Worm (Caenorhabditis elegans) whole organism, L2 larva: Measurements from ENCODE around the gene skr-20.
A peak's percentile ranks its signal among the peaks of the same experiment; 100 is the strongest.

Experiments
- C34F6.9 ChIP-seq: fragments of 150-350 bp; optimal IDR thresholded peaks from 2 replicates; lab custom pipeline; 2014; ENCODE audit warnings: missing biosample characterization, missing genetic modification characterization
- F13H6.1 ChIP-seq: sonication (generic microtip); optimal IDR thresholded peaks from 2 replicates; lab custom pipeline; 2016; ENCODE audit warnings: missing genetic modification characterization, missing compliant biosample characterization
- R02D3.7 ChIP-seq: fragments of 150-350 bp; optimal IDR thresholded peaks from 2 replicates; lab custom pipeline; 2014; ENCODE audit warnings: missing biosample characterization, missing genetic modification characterization
- Y55F3AM.14 ChIP-seq: fragments of 200-800 bp; sonication (Bioruptor generic); optimal IDR thresholded peaks from 2 replicates; lab custom pipeline; 2018; ENCODE audit warnings: mild to moderate bottlenecking, missing genetic modification characterization, missing compliant biosample characterization
- ama-1 ChIP-seq: fragments of 150-350 bp; optimal IDR thresholded peaks from 2 replicates; lab custom pipeline; 2018; ENCODE audit warnings: inconsistent platforms
- blmp-1 ChIP-seq: sonication (generic microtip); optimal IDR thresholded peaks from 2 replicates; lab custom pipeline; 2017; ENCODE audit warnings: missing genetic modification characterization, mild to moderate bottlenecking, missing compliant biosample characterization, antibody characterized with exemption, moderate library complexity; ENCODE audit not compliant: insufficient read depth
- ceh-16 ChIP-seq: fragments of 150-350 bp; optimal IDR thresholded peaks from 2 replicates; lab custom pipeline; 2014; ENCODE audit warnings: missing biosample characterization, missing genetic modification characterization
- ceh-82 ChIP-seq: fragments of 150-350 bp; optimal IDR thresholded peaks from 2 replicates; lab custom pipeline; 2014; ENCODE audit warnings: missing biosample characterization, missing genetic modification characterization
- crh-2 ChIP-seq: sonication (generic microtip); optimal IDR thresholded peaks from 2 replicates; lab custom pipeline; 2017; ENCODE audit warnings: missing biosample characterization, missing genetic modification characterization
- dmd-4 ChIP-seq: sonication (generic microtip); optimal IDR thresholded peaks from 2 replicates; lab custom pipeline; 2017; ENCODE audit warnings: missing biosample characterization, missing genetic modification characterization
- egl-27 ChIP-seq: sonication (generic microtip); optimal IDR thresholded peaks from 3 replicates; lab custom pipeline; 2017; ENCODE audit warnings: missing biosample characterization, missing genetic modification reagents, missing genetic modification characterization
- elt-1 ChIP-seq: fragments of 150-350 bp; optimal IDR thresholded peaks from 2 replicates; lab custom pipeline; 2014; ENCODE audit warnings: missing biosample characterization, missing genetic modification characterization
- fos-1 ChIP-seq: fragments of 150-350 bp; optimal IDR thresholded peaks from 2 replicates; lab custom pipeline; 2014; ENCODE audit warnings: missing biosample characterization, missing genetic modification characterization
- gmeb-1 ChIP-seq: fragments of 150-350 bp; optimal IDR thresholded peaks from 2 replicates; lab custom pipeline; 2014; ENCODE audit warnings: missing biosample characterization, missing genetic modification characterization
- lin-11 ChIP-seq: fragments of 150-350 bp; sonication (generic microtip); optimal IDR thresholded peaks from 2 replicates; lab custom pipeline; 2014; ENCODE audit warnings: missing biosample characterization, missing genetic modification characterization, inconsistent platforms, mixed read lengths
- lin-13 ChIP-seq: fragments of 150-350 bp; optimal IDR thresholded peaks from 2 replicates; lab custom pipeline; 2014; ENCODE audit warnings: missing biosample characterization, missing genetic modification reagents, missing genetic modification characterization
- lsy-2 ChIP-seq, 2 experiments: fragments of 150-350 bp in 1 of 2; sonication (generic microtip) in 1 of 2; optimal IDR thresholded peaks; 2 replicates each; lab custom pipeline; 2014 to 2017; ENCODE audit warnings: missing biosample characterization in 2 of 2, missing genetic modification characterization in 2 of 2
- mab-5 ChIP-seq: fragments of 150-350 bp; optimal IDR thresholded peaks from 2 replicates; lab custom pipeline; 2014; ENCODE audit warnings: missing biosample characterization, missing genetic modification characterization
- mbf-1 ChIP-seq: sonication (generic microtip); optimal IDR thresholded peaks from 2 replicates; lab custom pipeline; 2017; ENCODE audit warnings: missing biosample characterization, missing genetic modification characterization
- mdl-1 ChIP-seq, 2 experiments: fragments of 150-350 bp in 1 of 2; sonication (generic microtip) in 1 of 2; optimal IDR thresholded peaks; 2 replicates each; lab custom pipeline; 2017; ENCODE audit warnings: missing biosample characterization in 2 of 2, missing genetic modification characterization in 2 of 2
- nhr-11 ChIP-seq: fragments of 150-350 bp; optimal IDR thresholded peaks from 2 replicates; lab custom pipeline; 2014; ENCODE audit warnings: missing biosample characterization, missing genetic modification characterization
- nhr-12 ChIP-seq: fragments of 150-350 bp; optimal IDR thresholded peaks from 2 replicates; lab custom pipeline; 2014; ENCODE audit warnings: missing biosample characterization, missing genetic modification characterization
- nhr-129 ChIP-seq: fragments of 150-350 bp; optimal IDR thresholded peaks from 2 replicates; lab custom pipeline; 2014; ENCODE audit warnings: missing biosample characterization, missing genetic modification characterization
- nhr-21 ChIP-seq: fragments of 150-350 bp; optimal IDR thresholded peaks from 2 replicates; lab custom pipeline; 2014; ENCODE audit warnings: missing biosample characterization, missing genetic modification characterization
- nhr-23 ChIP-seq: fragments of 150-350 bp; optimal IDR thresholded peaks from 2 replicates; lab custom pipeline; 2014; ENCODE audit warnings: missing biosample characterization, missing genetic modification reagents, missing genetic modification characterization
- nhr-25 ChIP-seq: fragments of 150-350 bp; sonication (generic microtip); optimal IDR thresholded peaks from 3 replicates; lab custom pipeline; 2014; ENCODE audit warnings: missing biosample characterization, missing genetic modification characterization
- nhr-6 ChIP-seq: fragments of 150-350 bp; optimal IDR thresholded peaks from 2 replicates; lab custom pipeline; 2014; ENCODE audit warnings: missing biosample characterization, missing genetic modification characterization
- nhr-77 ChIP-seq: fragments of 150-350 bp; optimal IDR thresholded peaks from 2 replicates; lab custom pipeline; 2014; ENCODE audit warnings: missing biosample characterization, missing genetic modification characterization
- peb-1 ChIP-seq: fragments of 150-350 bp; optimal IDR thresholded peaks from 2 replicates; lab custom pipeline; 2014; ENCODE audit warnings: missing biosample characterization, missing genetic modification characterization
- sem-4 ChIP-seq: fragments of 150-350 bp; optimal IDR thresholded peaks from 2 replicates; lab custom pipeline; 2014; ENCODE audit warnings: missing biosample characterization, missing genetic modification reagents, missing genetic modification characterization
- skn-1 ChIP-seq: sonication (generic microtip); optimal IDR thresholded peaks from 2 replicates; lab custom pipeline; 2017; ENCODE audit warnings: missing biosample characterization, missing genetic modification characterization
- sma-3 ChIP-seq: sonication (generic microtip); optimal IDR thresholded peaks from 2 replicates; lab custom pipeline; 2016; ENCODE audit warnings: missing genetic modification reagents, missing genetic modification characterization, missing compliant biosample characterization
- sma-9 ChIP-seq, 2 experiments: fragments of 150-350 bp in 1 of 2; sonication (generic microtip) in 1 of 2; optimal IDR thresholded peaks; 2 replicates each; lab custom pipeline; 2014 to 2016; ENCODE audit warnings: missing genetic modification characterization in 2 of 2, mild to moderate bottlenecking in 1 of 2, missing biosample characterization in 1 of 2, missing compliant biosample characterization in 1 of 2, missing genetic modification reagents in 1 of 2, moderate library complexity in 1 of 2
- unc-55 ChIP-seq: fragments of 150-350 bp; sonication (generic microtip); optimal IDR thresholded peaks from 3 replicates; lab custom pipeline; 2014; ENCODE audit warnings: missing biosample characterization, missing genetic modification reagents, missing genetic modification characterization
- zag-1 ChIP-seq: fragments of 150-350 bp; optimal IDR thresholded peaks from 2 replicates; lab custom pipeline; 2014; ENCODE audit warnings: missing biosample characterization, missing genetic modification characterization
- ztf-11 ChIP-seq: sonication (generic microtip); optimal IDR thresholded peaks from 2 replicates; lab custom pipeline; 2017; ENCODE audit warnings: missing biosample characterization, missing genetic modification characterization
- ztf-4 ChIP-seq: fragments of 150-350 bp; optimal IDR thresholded peaks from 2 replicates; lab custom pipeline; 2014; ENCODE audit warnings: missing biosample characterization, missing genetic modification characterization

The skr-20 gene

DNA sequence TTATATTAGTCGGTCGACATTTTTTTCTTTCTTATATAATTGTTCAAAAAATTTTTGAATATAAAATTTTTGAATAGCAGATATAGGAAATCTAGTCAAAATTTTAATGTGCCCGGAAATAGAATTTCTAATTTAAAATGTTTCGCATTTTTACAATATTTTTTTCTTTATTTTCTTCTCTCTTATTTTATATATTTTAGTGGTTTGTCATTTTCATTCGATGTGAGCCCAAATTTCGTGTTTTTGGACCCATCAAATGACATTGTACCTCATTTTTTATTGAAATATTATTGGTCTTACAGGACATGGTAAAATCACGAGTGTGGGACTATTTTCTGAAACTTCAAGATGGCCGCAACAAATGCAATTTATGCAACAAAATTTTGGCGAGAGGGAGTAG is 38.9 kb upstream of the skr-20 start, which contains the start of gene K09A11.1:
Gene K09A11.1 (plus strand): TSS at position 301 of the 400 bp plus-strand sequence.
- TF ChIP-seq sma-9 (GFP tag; optimal IDR thresholded peaks at IDR 0.05; lab: Kevin White, UChicago) (no peak), sma-9 (tag; optimal IDR thresholded peaks at IDR 0.05; lab: Kevin White, UChicago) (no peak), nhr-21 (no peak), gmeb-1 (no peak), ztf-11 (tag; lab: Kevin White, UChicago) (no peak)

DNA sequence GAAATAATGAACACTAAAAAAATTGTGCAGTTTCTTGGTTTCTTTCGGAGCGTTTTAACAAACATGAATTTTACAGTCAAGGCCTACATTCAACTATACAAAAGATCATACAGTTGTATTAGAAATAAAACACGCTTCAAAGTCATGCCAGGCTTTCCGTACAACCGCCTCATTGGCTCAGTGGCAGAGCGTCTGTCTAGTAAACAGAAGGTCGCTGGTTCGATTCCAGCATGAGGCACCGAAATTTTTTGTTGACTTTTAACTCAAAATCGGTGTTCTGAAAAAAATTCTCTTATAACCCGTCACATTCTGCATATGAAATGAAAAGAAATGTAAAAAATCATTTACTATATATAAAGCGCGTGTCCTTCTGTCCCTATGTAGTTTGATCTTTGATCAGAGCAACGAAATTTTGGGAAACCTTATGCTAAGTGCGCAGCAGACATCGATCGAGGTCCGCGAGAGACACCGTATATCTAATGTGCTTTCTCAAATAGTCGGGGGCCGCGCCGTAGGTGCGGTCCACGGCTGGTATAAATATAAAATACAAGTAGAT is 37.8 kb upstream of the skr-20 start:
- TF ChIP-seq crh-2 (tag; lab: Kevin White, UChicago), result peak; percentile 2
- TF ChIP-seq, all 48 proteins: peak for 1; not testable (repeated sequence) for 47

- TF ChIP-seq fos-1 (tag; lab: Kevin White, UChicago), result peak; percentile 67
- no peak for TF ChIP-seq sem-4 (tag; lab: Kevin White, UChicago)
Observed at ce11 chrX:13257577-13257976, 34.2 kb upstream of the skr-20 start, which contains the start of gene K08H2.10. Gene K08H2.10, plus strand, starts transcription at chrX:13257806.

- TF ChIP-seq blmp-1 (tag; lab: Kevin White, UChicago) (no peak), fos-1 (tag; lab: Kevin White, UChicago) (peak; percentile 10)
Observed at ce11 chrX:13251914-13252434, 28.6 kb upstream of the skr-20 start, which contains the start of gene nhr-32. Gene nhr-32, plus strand, starts transcription at chrX:13251964.

ce11 chrX:13251354-13251843 is 28.1 kb upstream of the skr-20 start:
- TF ChIP-seq sma-9 (GFP tag; optimal IDR thresholded peaks at IDR 0.05; lab: Kevin White, UChicago) (peak; percentile 83), sma-9 (tag; optimal IDR thresholded peaks at IDR 0.05; lab: Kevin White, UChicago) (no peak), sma-3 (GFP tag; lab: Kevin White, UChicago) (peak; percentile 63), nhr-12 (tag; lab: Kevin White, UChicago) (no peak), dmd-4 (tag; lab: Kevin White, UChicago) (no peak), mbf-1 (tag; lab: Kevin White, UChicago) (no peak), F13H6.1 (peak; percentile 78), nhr-6 (tag; lab: Kevin White, UChicago) (peak; percentile 67), egl-27 (tag; lab: Kevin White, UChicago) (peak; percentile 25), blmp-1 (tag; lab: Kevin White, UChicago) (peak; percentile 62), sem-4 (tag; lab: Kevin White, UChicago) (peak; percentile 75), nhr-77 (tag; lab: Kevin White, UChicago) (no peak), gmeb-1 (peak; percentile 35), elt-1 (tag; lab: Kevin White, UChicago) (peak; percentile 92), mdl-1 (tag; optimal IDR thresholded peaks at IDR 0.05; lab: Kevin White, UChicago) (peak; percentile 96), nhr-11 (tag; lab: Kevin White, UChicago) (no peak), ama-1 (lab: Kevin White, UChicago) (no peak), peb-1 (tag; lab: Kevin White, UChicago) (no peak), C34F6.9 (tag; lab: Kevin White, UChicago) (peak; percentile 67), unc-55 (peak; percentile 37), mab-5 (tag; lab: Kevin White, UChicago) (peak; percentile 1), nhr-21 (peak; percentile 69), Y55F3AM.14 (peak; percentile 1), zag-1 (tag; lab: Kevin White, UChicago) (peak; percentile 44), lin-13 (GFP tag; lab: Kevin White, UChicago) (peak; percentile 16), lin-11 (tag; lab: Kevin White, UChicago) (peak; percentile 63), nhr-25 (peak; percentile 77), ceh-16 (peak; percentile 14), nhr-129 (tag; lab: Kevin White, UChicago) (peak; percentile 94), fos-1 (tag; lab: Kevin White, UChicago) (peak; percentile 64), ceh-82 (tag; lab: Kevin White, UChicago) (no peak), lsy-2 (tag; optimal IDR thresholded peaks at IDR 0.05; lab: Kevin White, UChicago) (peak; percentile 1 to 71), ztf-4 (tag; lab: Kevin White, UChicago) (peak; percentile 61), skn-1 (tag; lab: Kevin White, UChicago) (no peak), crh-2 (tag; lab: Kevin White, UChicago) (peak; percentile 74), R02D3.7 (tag; lab: Kevin White, UChicago) (no peak), nhr-23 (tag; lab: Kevin White, UChicago) (no peak)
- TF ChIP-seq, all 48 proteins: peak for 25
